Fruit fly (Drosophila melanogaster) ovary, adult (tissue): ENCODE results near the gene RNaseX25.
A peak's percentile ranks its signal among the peaks of the same experiment; 100 is the strongest.

ENCODE experiments used
- CG17801 ChIP-seq: fragments of 200-800 bp; optimal IDR thresholded peaks from 2 replicates; lab custom pipeline; 2019; ENCODE audit warnings: missing biosample characterization, mild to moderate bottlenecking, missing genetic modification characterization, moderate library complexity; ENCODE audit not compliant: partially characterized antibody

Gene RNaseX25

DNA sequence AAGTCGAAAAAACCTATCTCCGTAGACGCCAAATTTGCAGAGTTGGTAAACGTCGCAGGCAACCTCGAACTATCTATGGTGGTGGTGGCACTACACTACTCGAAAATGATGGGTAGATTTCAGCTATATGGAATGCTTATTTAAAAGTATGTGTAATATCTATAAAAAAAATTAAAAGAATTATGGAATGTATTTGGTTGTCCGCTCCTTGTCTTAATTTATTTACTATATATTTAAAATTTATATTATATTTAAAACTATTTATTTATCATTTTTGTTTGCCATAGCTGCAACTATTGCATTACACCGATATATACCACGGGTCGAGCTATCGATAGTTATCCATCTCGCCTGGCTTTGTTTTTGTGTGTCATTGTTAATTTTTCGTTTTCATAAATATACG is 5.7 kb downstream of the RNaseX25 start, which contains the start of the genes HP4 and CG8209:
Gene HP4, minus strand, starts transcription at position 74 of the 403 bp plus-strand sequence.
Gene CG8209, plus strand, starts transcription at position 326 of the 403 bp plus-strand sequence.
- TF ChIP-seq CG17801: peak; percentile 88

- TF ChIP-seq CG17801: no peak
Observed at dm6 chr3L:7978550-7978776, 8.1 kb downstream of the RNaseX25 start, which contains the start of gene Pop4. Gene Pop4, minus strand, starts transcription at chr3L:7978650.

dm6 chr3L:7978777-7979649 is 8.6 kb downstream of the RNaseX25 start, which contains the start of gene nmo:
Gene nmo, plus strand, starts transcription at chr3L:7979046.
- TF ChIP-seq CG17801: peak; percentile 54

DNA sequence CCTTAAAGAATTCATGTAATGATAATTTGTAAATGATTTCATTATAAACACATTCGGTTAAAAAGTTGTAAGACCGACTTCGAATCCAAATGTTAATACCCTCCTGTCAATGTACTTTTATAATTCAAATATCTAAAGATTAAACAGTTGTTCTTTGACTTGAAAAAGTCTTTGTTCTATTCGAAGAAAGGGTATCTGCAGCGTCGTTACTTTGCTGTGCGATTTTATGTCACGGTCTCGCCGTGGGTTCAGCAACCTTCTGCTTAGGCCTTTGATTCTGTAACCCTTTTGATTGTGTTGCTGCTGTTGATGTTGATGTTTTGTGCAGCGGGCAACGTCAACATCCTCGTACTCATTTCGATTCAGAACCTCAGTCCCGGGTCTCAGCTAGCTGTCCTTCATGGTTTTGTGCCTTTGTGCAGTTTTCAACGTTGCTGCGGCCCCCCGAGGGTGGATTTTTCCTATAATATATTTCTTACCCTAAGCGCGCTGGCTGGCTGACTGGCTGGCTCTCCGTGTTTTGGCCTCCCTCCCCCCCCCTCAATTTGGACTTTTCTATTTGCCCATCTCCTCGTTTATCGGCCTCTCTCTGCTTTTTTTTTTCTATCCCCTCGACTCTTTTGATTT is 11.0 kb downstream of the RNaseX25 start:
- no peak for TF ChIP-seq CG17801

dm6 chr3L:7981956-7982355 is 11.6 kb downstream of the RNaseX25 start:
- no peak for TF ChIP-seq CG17801

dm6 chr3L:7983602-7984223 is 13.3 kb downstream of the RNaseX25 start:
- TF ChIP-seq CG17801: no peak

DNA sequence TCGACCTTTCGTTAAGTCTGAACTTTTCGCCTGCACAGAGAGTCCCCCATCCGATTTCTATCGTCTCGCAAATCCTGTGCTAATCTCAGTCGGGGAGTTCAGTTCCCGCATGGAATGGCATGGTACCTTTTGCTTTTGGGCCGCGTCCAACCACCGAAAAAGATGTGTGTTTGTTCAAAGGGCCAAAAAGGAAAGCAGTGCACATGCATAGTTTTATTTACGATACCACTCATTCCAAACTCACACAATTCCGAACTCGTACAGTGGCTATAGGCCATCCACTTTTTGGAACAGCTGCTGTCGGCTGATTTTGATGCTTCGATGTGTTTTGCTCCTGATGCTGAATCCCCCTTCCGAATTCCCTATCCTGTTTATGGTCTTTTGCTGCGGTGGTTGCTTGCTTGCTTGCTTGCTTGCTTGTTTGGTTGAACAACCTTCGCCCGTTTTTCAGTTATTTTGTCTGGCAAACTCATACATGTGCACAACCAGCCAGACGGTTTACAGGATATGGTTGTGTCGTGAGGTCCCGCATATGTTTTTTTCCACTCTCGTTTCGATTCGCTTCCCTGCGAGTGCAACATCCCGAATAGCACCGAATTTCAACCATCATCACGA is 14.3 kb downstream of the RNaseX25 start:
- no peak for TF ChIP-seq CG17801

DNA sequence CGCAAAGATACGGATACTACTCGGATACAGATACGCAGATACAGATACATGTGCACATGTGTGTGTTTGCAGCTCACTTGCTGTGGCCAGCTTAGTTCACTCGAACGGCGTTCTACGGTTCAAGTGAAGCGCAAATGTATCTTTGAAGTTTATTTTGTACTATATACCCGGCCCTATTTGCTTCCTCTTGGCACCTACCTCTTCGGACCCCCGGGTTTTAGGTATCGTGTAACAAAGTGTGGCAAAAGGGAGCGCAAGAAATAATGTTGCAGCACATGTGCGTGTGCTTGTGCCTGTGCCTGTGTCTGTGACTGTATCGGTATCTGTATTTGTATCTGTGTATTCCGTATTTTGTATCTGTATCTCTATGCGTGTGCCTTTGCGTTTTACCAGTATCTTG is 18.0 kb downstream of the RNaseX25 start:
- no peak for TF ChIP-seq CG17801

dm6 chr3L:7988828-7989673 is 18.7 kb downstream of the RNaseX25 start:
- TF ChIP-seq CG17801: no peak

DNA sequence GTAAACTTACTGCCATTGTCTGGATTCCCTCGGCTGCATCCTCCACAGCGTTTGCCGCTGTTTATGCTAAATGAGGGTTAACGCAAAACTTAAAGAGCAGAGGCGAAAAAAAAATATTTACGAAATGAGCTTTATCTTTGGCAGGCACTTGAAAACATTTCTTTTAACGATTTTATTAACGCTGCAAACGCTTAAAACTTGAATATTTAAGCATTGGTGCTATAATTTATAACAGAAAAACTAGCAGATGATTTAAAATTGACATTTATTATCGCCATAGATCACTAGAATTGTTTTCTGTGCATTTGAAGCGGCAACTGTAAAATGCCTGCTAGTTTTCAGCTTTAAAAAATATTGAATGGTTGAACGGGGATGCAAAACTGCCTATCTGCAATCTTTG is 19.9 kb downstream of the RNaseX25 start:
- TF ChIP-seq CG17801: no peak

DNA sequence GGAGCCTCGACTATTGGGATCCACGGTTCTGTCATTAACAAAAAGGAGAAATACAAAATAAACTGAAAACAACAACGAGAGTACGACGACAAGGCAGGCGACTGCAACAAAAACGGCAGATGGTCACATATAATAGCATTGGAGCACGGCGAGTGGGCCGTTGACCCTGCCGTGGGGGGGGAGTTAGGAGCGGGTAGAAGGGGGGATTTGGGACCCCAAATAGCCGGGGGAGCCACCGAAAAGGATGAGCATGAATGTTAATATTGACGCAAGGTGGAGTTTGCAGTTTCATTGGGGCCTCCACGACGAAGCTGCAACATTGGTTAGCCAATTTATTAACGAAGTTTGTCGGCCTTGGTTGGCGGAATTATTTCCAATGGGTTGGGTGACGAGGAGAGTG is 22.5 kb downstream of the RNaseX25 start:
- TF ChIP-seq CG17801: no peak

DNA sequence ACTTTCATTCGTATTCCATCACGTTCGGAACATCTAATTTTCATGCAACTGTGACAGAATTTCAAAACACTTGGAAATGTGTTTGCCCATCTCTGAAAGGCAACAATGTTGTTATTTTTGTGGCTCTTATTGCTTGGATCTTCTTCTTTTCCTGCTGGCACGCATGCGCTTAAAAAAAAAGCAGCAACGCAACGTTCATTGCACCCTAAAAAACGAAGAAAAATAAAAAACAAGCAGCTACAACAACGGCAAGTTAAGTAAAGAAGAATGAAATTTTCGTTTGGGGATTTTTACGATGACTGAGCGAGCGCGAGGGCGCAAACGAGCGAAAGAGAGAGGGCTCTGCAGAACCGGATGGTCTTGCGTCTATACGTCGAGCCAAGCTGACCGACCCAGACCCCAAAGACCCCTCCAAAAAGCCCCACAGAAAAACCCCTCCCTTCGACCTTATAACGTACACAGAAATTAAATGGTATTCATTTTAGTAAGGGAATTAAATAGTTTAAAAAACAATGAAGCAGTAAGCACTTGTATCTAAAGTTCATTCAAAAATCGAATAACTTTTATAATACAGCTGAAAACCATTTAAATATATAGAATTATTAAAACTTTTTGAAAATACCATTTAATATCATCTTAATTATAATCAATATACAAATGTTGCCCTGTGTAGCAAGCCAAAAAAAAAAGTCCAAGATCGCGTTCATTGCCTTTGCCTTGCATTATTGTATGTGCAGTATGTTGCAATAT is 23.4 kb downstream of the RNaseX25 start:
- no peak for TF ChIP-seq CG17801

- no peak for TF ChIP-seq CG17801
Observed at dm6 chr3L:7996364-7996763, 26.0 kb downstream of the RNaseX25 start.

DNA sequence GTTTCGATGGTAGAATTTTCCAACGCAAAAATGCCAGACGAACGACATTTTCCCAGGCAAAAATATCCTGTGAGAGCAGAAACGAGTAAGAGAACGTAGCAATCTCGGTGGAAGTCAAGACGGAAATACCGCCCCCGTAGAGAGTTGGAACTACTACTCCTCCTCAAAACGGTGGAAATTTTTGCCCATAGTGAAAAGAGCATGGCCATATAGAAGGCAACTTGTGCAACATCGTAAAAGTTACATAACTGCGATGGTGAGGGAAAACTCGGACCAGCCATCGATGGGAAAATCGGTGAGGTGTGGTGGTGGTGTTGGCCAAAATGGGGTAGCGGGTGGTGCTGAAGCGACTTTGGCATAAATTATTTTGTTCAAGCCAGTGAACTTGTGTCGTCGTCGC is 29.5 kb downstream of the RNaseX25 start:
- TF ChIP-seq CG17801: no peak

- TF ChIP-seq CG17801: no peak
Observed at dm6 chr3L:8001057-8001597, 30.7 kb downstream of the RNaseX25 start.
